Worm (Caenorhabditis elegans): ENCODE data around the gene arrd-11.

arrd-11 gene

ce11 chrII:13788813-13789212 lies 25.6 kb downstream of the arrd-11 start:
- TF ChIP-seq W03F9.2 (tag; optimal IDR thresholded peaks at IDR 0.05) (no peak), him-1 (tag; optimal IDR thresholded peaks at IDR 0.05) (no peak), dao-5 (tag; optimal IDR thresholded peaks at IDR 0.05) (no peak)

- TF ChIP-seq dao-5 (tag; optimal IDR thresholded peaks at IDR 0.05): no peak
- TF ChIP-seq W03F9.2 (tag; optimal IDR thresholded peaks at IDR 0.05): no peak
- TF ChIP-seq him-1 (tag; optimal IDR thresholded peaks at IDR 0.05): no peak
These were observed 26.5 kb downstream of the arrd-11 start for ce11 chrII:13789714-13790113.

ce11 chrII:13791570-13792279 lies 28.5 kb downstream of the arrd-11 start, which contains the start of gene ZK131.11:
ZK131.11 (plus strand) TSS chrII:13792229.
- TF ChIP-seq W03F9.2 (tag; optimal IDR thresholded peaks at IDR 0.05): no peak
- no peak for TF ChIP-seq dao-5 (tag; optimal IDR thresholded peaks at IDR 0.05)
- TF ChIP-seq him-1 (tag; optimal IDR thresholded peaks at IDR 0.05): no peak

- no peak for TF ChIP-seq W03F9.2 (tag; optimal IDR thresholded peaks at IDR 0.05)
- TF ChIP-seq dao-5 (tag; optimal IDR thresholded peaks at IDR 0.05): no peak
- no peak for TF ChIP-seq him-1 (tag; optimal IDR thresholded peaks at IDR 0.05)
These were observed 31.9 kb downstream of the arrd-11 start for ce11 chrII:13795160-13795559.

- no peak for TF ChIP-seq him-1 (tag; optimal IDR thresholded peaks at IDR 0.05)
- TF ChIP-seq dao-5 (tag; optimal IDR thresholded peaks at IDR 0.05): no peak
- TF ChIP-seq W03F9.2 (tag; optimal IDR thresholded peaks at IDR 0.05): no peak
These were observed 33.1 kb downstream of the arrd-11 start for ce11 chrII:13796312-13796711.

ce11 chrII:13806269-13806668 lies 43.1 kb downstream of the arrd-11 start:
- TF ChIP-seq dao-5 (tag; optimal IDR thresholded peaks at IDR 0.05): no peak
- no peak for TF ChIP-seq W03F9.2 (tag; optimal IDR thresholded peaks at IDR 0.05)
- TF ChIP-seq him-1 (tag; optimal IDR thresholded peaks at IDR 0.05): no peak

ce11 chrII:13812335-13812734 lies 49.1 kb downstream of the arrd-11 start:
- no peak for TF ChIP-seq dao-5 (tag; optimal IDR thresholded peaks at IDR 0.05)
- no peak for TF ChIP-seq him-1 (tag; optimal IDR thresholded peaks at IDR 0.05)
- no peak for TF ChIP-seq W03F9.2 (tag; optimal IDR thresholded peaks at IDR 0.05)

ce11 chrII:13813413-13813812 lies 50.2 kb downstream of the arrd-11 start:
- no peak for TF ChIP-seq dao-5 (tag; optimal IDR thresholded peaks at IDR 0.05)
- no peak for TF ChIP-seq him-1 (tag; optimal IDR thresholded peaks at IDR 0.05)
- no peak for TF ChIP-seq W03F9.2 (tag; optimal IDR thresholded peaks at IDR 0.05)

- TF ChIP-seq dao-5 (tag; optimal IDR thresholded peaks at IDR 0.05) (no peak), W03F9.2 (tag; optimal IDR thresholded peaks at IDR 0.05) (no peak)
These were observed 50.7 kb downstream of the arrd-11 start for ce11 chrII:13813950-13814349.
